Worm (Caenorhabditis elegans) whole organism, young adult: ENCODE measurements around the gene fbxb-29.
"Not testable (repeated sequence)": the region's sequence is repeated elsewhere in the genome, so short reads cannot be mapped to it uniquely, and the experiment has no call there.

Source experiments
- B0019.2 ChIP-seq: fragments of 200-800 bp; sonication (Bioruptor generic); conservative IDR thresholded peaks from 2 replicates; pipeline ENCODE4 v1.3.6; 2022; ENCODE audit warnings: missing genetic modification reagents, missing genetic modification characterization, missing compliant biosample characterization
- F23B12.7 ChIP-seq: sonication (generic microtip); optimal IDR thresholded peaks from 2 replicates; lab custom pipeline; 2017; ENCODE audit warnings: missing genetic modification characterization, mild to moderate bottlenecking, missing compliant biosample characterization, antibody characterized with exemption, moderate library complexity; ENCODE audit not compliant: insufficient read depth
- F52B5.7 ChIP-seq: sonication (generic microtip); optimal IDR thresholded peaks from 2 replicates; lab custom pipeline; 2016; ENCODE audit warnings: mild to moderate bottlenecking, missing genetic modification characterization, missing compliant biosample characterization
- K12H6.12 ChIP-seq: fragments of 200-800 bp; sonication (Bioruptor generic); optimal IDR thresholded peaks from 2 replicates; lab custom pipeline; 2018; ENCODE audit warnings: mild to moderate bottlenecking, missing genetic modification characterization, missing compliant biosample characterization
- Y53G8AR.9 ChIP-seq: fragments of 200-800 bp; sonication (Bioruptor generic); conservative IDR thresholded peaks from 2 replicates; pipeline ENCODE4 v1.3.6; 2022; ENCODE audit warnings: missing genetic modification reagents, missing genetic modification characterization, missing compliant biosample characterization
- Y79H2A.3 ChIP-seq: fragments of 200-800 bp; sonication (Bioruptor generic); conservative IDR thresholded peaks from 2 replicates; pipeline ENCODE4 v1.3.6; 2022; ENCODE audit warnings: missing genetic modification reagents, missing genetic modification characterization, missing compliant biosample characterization
- athp-1 ChIP-seq: sonication (generic microtip); optimal IDR thresholded peaks from 2 replicates; lab custom pipeline; 2017; ENCODE audit warnings: mild to moderate bottlenecking, missing genetic modification characterization, missing compliant biosample characterization
- attf-6 ChIP-seq: fragments of 200-800 bp; sonication (Bioruptor generic); IDR thresholded peaks from 2 replicates; pipeline ENCODE4 v1.3.6; 2022; ENCODE audit warnings: missing genetic modification reagents, missing genetic modification characterization, missing compliant biosample characterization
- bed-2 ChIP-seq: fragments of 200-800 bp; sonication (Bioruptor generic); IDR thresholded peaks from 2 replicates; pipeline ENCODE4 v1.3.6; 2022; ENCODE audit warnings: missing genetic modification reagents, missing genetic modification characterization, missing compliant biosample characterization
- ceh-40 ChIP-seq: fragments of 200-800 bp; sonication (Bioruptor generic); IDR thresholded peaks from 2 replicates; pipeline ENCODE4 v1.3.6; 2022; ENCODE audit warnings: missing genetic modification characterization, missing compliant biosample characterization
- ceh-91 ChIP-seq: fragments of 200-800 bp; sonication (Bioruptor generic); IDR thresholded peaks from 2 replicates; pipeline ENCODE4 v1.3.6; 2022; ENCODE audit warnings: missing genetic modification reagents, missing genetic modification characterization, missing compliant biosample characterization
- die-1 ChIP-seq: sonication (generic microtip); optimal IDR thresholded peaks from 2 replicates; lab custom pipeline; 2016; ENCODE audit warnings: missing genotype, mild to moderate bottlenecking, missing genetic modification characterization, missing compliant biosample characterization
- dpl-1 ChIP-seq: fragments of 150-350 bp; optimal IDR thresholded peaks from 2 replicates; lab custom pipeline; 2014; ENCODE audit warnings: missing biosample characterization, missing genetic modification reagents, missing genetic modification characterization
- egl-18 ChIP-seq: fragments of 200-800 bp; sonication (Bioruptor generic); IDR thresholded peaks from 2 replicates; pipeline ENCODE4 v1.3.6; 2022; ENCODE audit warnings: missing genetic modification reagents, missing genetic modification characterization, missing compliant biosample characterization
- ets-4 ChIP-seq: fragments of 200-800 bp; sonication (Bioruptor generic); optimal IDR thresholded peaks from 2 replicates; lab custom pipeline; 2018; ENCODE audit warnings: mild to moderate bottlenecking, missing genetic modification characterization, missing compliant biosample characterization
- let-526 ChIP-seq: fragments of 200-800 bp; sonication (Bioruptor generic); IDR thresholded peaks from 2 replicates; pipeline ENCODE4 v1.3.6; 2022; ENCODE audit warnings: missing genetic modification reagents, missing genetic modification characterization, missing compliant biosample characterization
- let-607 ChIP-seq, 2 experiments: fragments of 200-800 bp in 1 of 2; sonication (Bioruptor generic) in 1 of 2; sonication (generic microtip) in 1 of 2; optimal IDR thresholded peaks; 2 replicates each; lab custom pipeline; 2016 to 2018; ENCODE audit warnings: mild to moderate bottlenecking in 2 of 2, missing compliant biosample characterization in 2 of 2, missing genetic modification characterization in 2 of 2, moderate library complexity in 2 of 2, missing genotype in 1 of 2
- lin-26 ChIP-seq: fragments of 200-800 bp; sonication (Bioruptor generic); IDR thresholded peaks from 2 replicates; pipeline ENCODE4 v1.3.6; 2022; ENCODE audit warnings: missing genetic modification reagents, missing genetic modification characterization, missing compliant biosample characterization
- lin-54 ChIP-seq: fragments of 200-800 bp; sonication (Bioruptor generic); optimal IDR thresholded peaks from 2 replicates; lab custom pipeline; 2018; ENCODE audit warnings: mild to moderate bottlenecking, missing genetic modification characterization, missing compliant biosample characterization
- madf-10 ChIP-seq: sonication (generic microtip); optimal IDR thresholded peaks from 2 replicates; lab custom pipeline; 2016; ENCODE audit warnings: mild to moderate bottlenecking, missing genetic modification characterization, missing compliant biosample characterization
- madf-3 ChIP-seq: fragments of 200-800 bp; sonication (Bioruptor generic); IDR thresholded peaks from 2 replicates; pipeline ENCODE4 v1.3.6; 2022; ENCODE audit warnings: missing genetic modification reagents, missing genetic modification characterization, missing compliant biosample characterization
- mel-28 ChIP-seq: sonication (generic microtip); optimal IDR thresholded peaks from 2 replicates; lab custom pipeline; 2016; ENCODE audit warnings: borderline replicate concordance, mild to moderate bottlenecking, missing genetic modification characterization, missing compliant biosample characterization
- mxl-1 ChIP-seq: sonication (generic microtip); optimal IDR thresholded peaks from 2 replicates; lab custom pipeline; 2016; ENCODE audit warnings: missing genetic modification characterization, missing compliant biosample characterization
- pbrm-1 ChIP-seq: fragments of 200-800 bp; sonication (Bioruptor generic); IDR thresholded peaks from 2 replicates; pipeline ENCODE4 v1.3.6; 2022; ENCODE audit warnings: missing genetic modification reagents, missing genetic modification characterization, missing compliant biosample characterization
- pha-4 ChIP-seq: fragments of 150-350 bp; sonication (generic microtip); optimal IDR thresholded peaks from 2 replicates; lab custom pipeline; 2014; ENCODE audit warnings: missing biosample characterization, missing genetic modification reagents, missing genetic modification characterization
- rpc-1 ChIP-seq, 2 experiments: fragments of 150-350 bp in 1 of 2; sonication (generic microtip) in 1 of 2; optimal IDR thresholded peaks; 2 replicates each; lab custom pipeline; 2014 to 2018; ENCODE audit warnings: missing biosample characterization in 1 of 2, missing genetic modification characterization in 1 of 2, missing genetic modification reagents in 1 of 2, missing genotype in 1 of 2
- snpc-1.1 ChIP-seq: sonication (generic microtip); optimal IDR thresholded peaks from 2 replicates; lab custom pipeline; 2017; ENCODE audit warnings: missing genetic modification characterization, mild to moderate bottlenecking, missing compliant biosample characterization, antibody characterized with exemption, moderate library complexity, missing genotype, missing genetic modification reagents; ENCODE audit not compliant: insufficient read depth
- snpc-4 ChIP-seq, 5 experiments: fragments of 150-350 bp in 1 of 5; sonication (generic microtip) in 4 of 5; optimal IDR thresholded peaks; 2 replicates each; lab custom pipeline; 2014 to 2018; ENCODE audit warnings: missing genetic modification characterization in 5 of 5, missing biosample characterization in 3 of 5, antibody characterized with exemption in 2 of 5, mild to moderate bottlenecking in 2 of 5, missing compliant biosample characterization in 2 of 5, missing genotype in 2 of 5, moderate library complexity in 2 of 5, missing genetic modification reagents in 1 of 5
- somi-1 ChIP-seq: fragments of 200-800 bp; sonication (Bioruptor generic); optimal IDR thresholded peaks from 2 replicates; lab custom pipeline; 2018; ENCODE audit warnings: mild to moderate bottlenecking, missing genetic modification characterization, missing compliant biosample characterization
- tlf-1 ChIP-seq: fragments of 200-800 bp; sonication (Bioruptor generic); optimal IDR thresholded peaks from 2 replicates; lab custom pipeline; 2018; ENCODE audit warnings: mild to moderate bottlenecking, missing genetic modification characterization, missing compliant biosample characterization
- xnd-1 ChIP-seq: sonication (generic microtip); optimal IDR thresholded peaks from 2 replicates; lab custom pipeline; 2016; ENCODE audit warnings: missing genotype, missing genetic modification reagents, missing genetic modification characterization, missing compliant biosample characterization
- ztf-18 ChIP-seq: sonication (generic microtip); optimal IDR thresholded peaks from 2 replicates; lab custom pipeline; 2016; ENCODE audit warnings: missing genotype, mild to moderate bottlenecking, missing genetic modification characterization, missing compliant biosample characterization
- ztf-28 ChIP-seq: fragments of 200-800 bp; sonication (Bioruptor generic); IDR thresholded peaks from 2 replicates; pipeline ENCODE4 v1.3.6; 2022; ENCODE audit warnings: missing genetic modification reagents, missing genetic modification characterization, missing compliant biosample characterization
- ztf-3 ChIP-seq: fragments of 200-800 bp; sonication (Bioruptor generic); optimal IDR thresholded peaks from 2 replicates; lab custom pipeline; 2018; ENCODE audit warnings: mild to moderate bottlenecking, missing genetic modification characterization, missing compliant biosample characterization

The fbxb-29 gene

ce11 chrII:973999-974398 lies 25.4 kb downstream of the fbxb-29 start, which contains the start of gene fbxc-14:
fbxc-14 (plus strand) TSS chrII:974299.
- TF ChIP-seq ztf-3 (GFP tag; lab: Kevin White, UChicago) (no peak), K12H6.12 (no peak), ztf-18 (no peak), let-607 (tag; optimal IDR thresholded peaks at IDR 0.05; lab: Kevin White, UChicago) (no peak)
- TF ChIP-seq, all 124 proteins: peak for 0

ce11 chrII:972850-973249 lies 26.5 kb downstream of the fbxb-29 start, which contains the start of gene C32B5.15:
C32B5.15 (minus strand) TSS chrII:972950.
- TF ChIP-seq tlf-1 (GFP tag; lab: Kevin White, UChicago) (no peak), pha-4 (tag; lab: Kevin White, UChicago) (no peak), snpc-4 (GFP tag; optimal IDR thresholded peaks at IDR 0.05; lab: Kevin White, UChicago) (no peak), snpc-4 (tag; optimal IDR thresholded peaks at IDR 0.05; lab: Kevin White, UChicago) (no peak), ceh-40 (GFP tag; lab: Robert Waterston, UW) (no peak), ceh-91 (GFP tag; lab: Robert Waterston, UW) (no peak)
- TF ChIP-seq, all 124 proteins: peak for 0

- not testable (repeated sequence) for TF ChIP-seq B0019.2; dpl-1 (GFP tag; lab: Kevin White, UChicago); xnd-1
Observed at ce11 chrII:968106-968505, 31.3 kb downstream of the fbxb-29 start, which contains the start of gene C32B5.6. C32B5.6 (plus strand) TSS chrII:968406.

ce11 chrII:966962-967361 lies 32.4 kb downstream of the fbxb-29 start, which contains the start of gene fbxc-18:
fbxc-18 (minus strand) TSS chrII:967062.
- not testable (repeated sequence) for TF ChIP-seq madf-10 (tag; lab: Kevin White, UChicago); F23B12.7 (tag; lab: Kevin White, UChicago); pbrm-1

- TF ChIP-seq bed-2: no peak
- no peak for TF ChIP-seq snpc-1.1 (tag; lab: Kevin White, UChicago)
- TF ChIP-seq egl-18 (GFP tag; lab: Robert Waterston, UW): no peak
- TF ChIP-seq athp-1 (tag; lab: Kevin White, UChicago): no peak
- TF ChIP-seq lin-26 (GFP tag; lab: Robert Waterston, UW): 0 out of 2 replicates have a peak, but pooled peaks have one; percentile 24
- TF ChIP-seq, all 124 proteins: peak for 1
Observed at ce11 chrII:961961-962360, 37.4 kb downstream of the fbxb-29 start, which contains the start of gene C32B5.13. C32B5.13 (minus strand) TSS chrII:962061.

- 0 out of 2 replicates have a peak, but pooled peaks have one; percentile 29 for TF ChIP-seq egl-18 (GFP tag; lab: Robert Waterston, UW)
- TF ChIP-seq snpc-1.1 (tag; lab: Kevin White, UChicago): no peak
- TF ChIP-seq madf-3: 0 out of 2 replicates have a peak, but pooled peaks have one; percentile 36
Observed at ce11 chrII:960218-960617, 39.2 kb downstream of the fbxb-29 start, which contains the start of the genes C32B5.18 and C32B5.7. C32B5.18 (plus strand) TSS chrII:960518. C32B5.7 (plus strand) TSS chrII:960528.

- TF ChIP-seq mel-28 (tag; lab: Kevin White, UChicago) (no peak), snpc-4 (GFP tag; optimal IDR thresholded peaks at IDR 0.05; lab: Kevin White, UChicago) (no peak), snpc-4 (tag; optimal IDR thresholded peaks at IDR 0.05; lab: Kevin White, UChicago) (no peak), rpc-1 (optimal IDR thresholded peaks at IDR 0.05; lab: Kevin White, UChicago) (no peak), rpc-1 (tag; optimal IDR thresholded peaks at IDR 0.05; lab: Kevin White, UChicago) (no peak), let-526 (GFP tag; lab: Robert Waterston, UW) (no peak), snpc-1.1 (tag; lab: Kevin White, UChicago) (no peak), ceh-91 (GFP tag; lab: Robert Waterston, UW) (no peak), tlf-1 (GFP tag; lab: Kevin White, UChicago) (no peak), Y53G8AR.9 (no peak), somi-1 (no peak), ztf-28 (GFP tag; lab: Robert Waterston, UW) (no peak), attf-6 (no peak), lin-54 (GFP tag; lab: Kevin White, UChicago) (no peak), Y79H2A.3 (GFP tag; lab: Robert Waterston, UW) (no peak), mxl-1 (tag; lab: Kevin White, UChicago) (no peak), ets-4 (no peak), B0019.2 (no peak), die-1 (tag; lab: Kevin White, UChicago) (no peak), F52B5.7 (tag; lab: Kevin White, UChicago) (no peak)
- TF ChIP-seq, all 124 proteins: peak for 0
Observed at ce11 chrII:958618-959017, 40.8 kb downstream of the fbxb-29 start, which contains the start of gene sdz-4. sdz-4 (plus strand) TSS chrII:958918.
